Fruit fly (Drosophila melanogaster) whole organism, embryonic: ENCODE results near the gene CG1304.
A peak's percentile ranks its signal among the peaks of the same experiment; 100 is the strongest.

Source experiments
- Adf1 ChIP-seq: fragments of 200-800 bp; sonication (Bioruptor generic); IDR thresholded peaks from 2 replicates; pipeline ENCODE4 v1.3.6; 2022; ENCODE audit warnings: missing biosample characterization, missing genetic modification characterization
- Atf6 ChIP-seq: fragments of 200-800 bp; sonication (Bioruptor generic); IDR thresholded peaks from 2 replicates; pipeline ENCODE4 v1.3.6; 2022; ENCODE audit warnings: missing biosample characterization, missing genetic modification characterization
- CG10979 ChIP-seq: fragments of 200-800 bp; sonication (Bioruptor generic); optimal IDR thresholded peaks from 2 replicates; lab custom pipeline; 2018; ENCODE audit warnings: missing biosample characterization, mild to moderate bottlenecking, missing genetic modification characterization, moderate library complexity
- CG13894 ChIP-seq: fragments of 200-800 bp; sonication (Bioruptor generic); optimal IDR thresholded peaks from 3 replicates; lab custom pipeline; 2018; ENCODE audit warnings: missing biosample characterization, mild to moderate bottlenecking, missing genetic modification characterization, moderate library complexity
- CG14860 ChIP-seq: fragments of 200-800 bp; sonication (Bioruptor generic); IDR thresholded peaks from 3 replicates; pipeline ENCODE4 v1.3.6; 2022; ENCODE audit warnings: missing biosample characterization, missing genetic modification characterization; ENCODE audit not compliant: partially characterized antibody
- CG17328 ChIP-seq: fragments of 200-800 bp; sonication (Bioruptor generic); IDR thresholded peaks from 2 replicates; pipeline ENCODE4 v1.3.6; 2022; ENCODE audit warnings: missing biosample characterization, missing genetic modification characterization
- CG17912 ChIP-seq: fragments of 200-800 bp; sonication (Bioruptor generic); optimal IDR thresholded peaks from 2 replicates; lab custom pipeline; 2018; ENCODE audit warnings: missing biosample characterization, mild to moderate bottlenecking, missing genetic modification characterization
- CG4707 ChIP-seq: fragments of 200-800 bp; sonication (Bioruptor generic); optimal IDR thresholded peaks from 2 replicates; lab custom pipeline; 2018; ENCODE audit warnings: missing biosample characterization, mild to moderate bottlenecking, missing genetic modification characterization, moderate library complexity
- CG6254 ChIP-seq: fragments of 200-800 bp; sonication (Bioruptor generic); optimal IDR thresholded peaks from 3 replicates; lab custom pipeline; 2017; ENCODE audit warnings: mild to moderate bottlenecking, missing biosample characterization, missing genetic modification reagents, missing genetic modification characterization
- CG6765 ChIP-seq: fragments of 200-800 bp; sonication (Bioruptor generic); optimal IDR thresholded peaks from 3 replicates; lab custom pipeline; 2017; ENCODE audit warnings: missing biosample characterization, mild to moderate bottlenecking, missing genetic modification characterization
- CG6854 ChIP-seq: fragments of 200-800 bp; sonication (Bioruptor generic); optimal IDR thresholded peaks from 3 replicates; lab custom pipeline; 2017; ENCODE audit warnings: missing biosample characterization, mild to moderate bottlenecking, missing genetic modification characterization
- CG8281 ChIP-seq: fragments of 200-800 bp; sonication (Bioruptor generic); optimal IDR thresholded peaks from 2 replicates; lab custom pipeline; 2018; ENCODE audit warnings: missing biosample characterization, mild to moderate bottlenecking, missing genetic modification characterization, moderate library complexity
- Deaf1 ChIP-seq: fragments of 200-800 bp; optimal IDR thresholded peaks from 3 replicates; lab custom pipeline; 2019; ENCODE audit warnings: missing biosample characterization, mild to moderate bottlenecking, missing genetic modification characterization, moderate library complexity
- GATAe ChIP-seq: fragments of 200-800 bp; sonication (Bioruptor generic); conservative IDR thresholded peaks from 2 replicates; pipeline ENCODE4 v1.3.6; 2022; ENCODE audit warnings: missing biosample characterization, missing genetic modification characterization
- Hr39 ChIP-seq: fragments of >200 bp; optimal IDR thresholded peaks from 2 replicates; lab custom pipeline; 2017
- Lpt ChIP-seq: fragments of >200 bp; optimal IDR thresholded peaks from 2 replicates; lab custom pipeline; 2018; ENCODE audit warnings: missing biosample characterization, missing genetic modification characterization
- Meics ChIP-seq: fragments of 200-800 bp; sonication (Bioruptor generic); optimal IDR thresholded peaks from 2 replicates; lab custom pipeline; 2017; ENCODE audit warnings: missing biosample characterization, mild to moderate bottlenecking, missing genetic modification characterization
- Sin3A ChIP-seq: fragments of >200 bp; optimal IDR thresholded peaks from 2 replicates; lab custom pipeline; 2018
- Spps ChIP-seq: fragments of 200-800 bp; sonication (Bioruptor generic); optimal IDR thresholded peaks from 2 replicates; lab custom pipeline; 2018; ENCODE audit warnings: missing biosample characterization, mild to moderate bottlenecking, missing genetic modification characterization
- ac ChIP-seq: fragments of 200-800 bp; sonication (Bioruptor generic); optimal IDR thresholded peaks from 3 replicates; lab custom pipeline; 2017; ENCODE audit warnings: missing biosample characterization, mild to moderate bottlenecking, missing genetic modification characterization
- ara ChIP-seq: fragments of 200-800 bp; sonication (Bioruptor generic); IDR thresholded peaks from 2 replicates; pipeline ENCODE4 v1.3.6; 2022; ENCODE audit warnings: missing biosample characterization, missing genetic modification characterization
- btn ChIP-seq: fragments of 200-800 bp; sonication (Bioruptor generic); optimal IDR thresholded peaks from 2 replicates; lab custom pipeline; 2016; ENCODE audit warnings: missing biosample characterization, missing genetic modification characterization
- cg ChIP-seq: fragments of 200-800 bp; sonication (Bioruptor generic); optimal IDR thresholded peaks from 3 replicates; lab custom pipeline; 2019; ENCODE audit warnings: missing biosample characterization, mild to moderate bottlenecking, missing genetic modification characterization, moderate library complexity
- croc ChIP-seq: fragments of 200-800 bp; sonication (Bioruptor generic); conservative IDR thresholded peaks from 3 replicates; pipeline ENCODE4 v1.3.6; 2022; ENCODE audit warnings: missing biosample characterization, missing genetic modification characterization
- crol ChIP-seq: fragments of 200-800 bp; sonication (Bioruptor generic); IDR thresholded peaks from 2 replicates; pipeline ENCODE4 v1.3.6; 2022; ENCODE audit warnings: missing biosample characterization, missing genetic modification characterization
- cwo ChIP-seq: fragments of 200-800 bp; sonication (Bioruptor generic); optimal IDR thresholded peaks from 3 replicates; lab custom pipeline; 2017; ENCODE audit warnings: missing biosample characterization, missing genetic modification characterization, mild to moderate bottlenecking, moderate library complexity, missing genetic modification reagents
- eve ChIP-seq, 2 experiments: fragments of >200 bp; optimal IDR thresholded peaks; 2 replicates each; lab custom pipeline; 2017; ENCODE audit warnings: missing biosample characterization in 2 of 2, missing genetic modification characterization in 2 of 2
- exex ChIP-seq: fragments of 200-800 bp; sonication (Bioruptor generic); optimal IDR thresholded peaks from 4 replicates; lab custom pipeline; 2018; ENCODE audit warnings: missing biosample characterization, mild to moderate bottlenecking, missing genetic modification characterization, moderate library complexity
- grn ChIP-seq: fragments of 200-800 bp; sonication (Bioruptor generic); optimal IDR thresholded peaks from 3 replicates; lab custom pipeline; 2017; ENCODE audit warnings: missing biosample characterization, missing genetic modification characterization
- otp ChIP-seq: fragments of 200-800 bp; sonication (Bioruptor generic); IDR thresholded peaks from 3 replicates; pipeline ENCODE4, ENCODE4 v1.3.6; 2022; ENCODE audit warnings: missing biosample characterization, missing genetic modification characterization
- pnt ChIP-seq: fragments of 200-800 bp; sonication (Bioruptor generic); optimal IDR thresholded peaks from 3 replicates; lab custom pipeline; 2016; ENCODE audit warnings: missing biosample characterization, missing genetic modification characterization
- repo ChIP-seq: fragments of 200-800 bp; sonication (Bioruptor generic); optimal IDR thresholded peaks from 2 replicates; lab custom pipeline; 2016; ENCODE audit warnings: missing biosample characterization, missing genetic modification characterization
- tap ChIP-seq: fragments of 200-800 bp; optimal IDR thresholded peaks from 3 replicates; lab custom pipeline; 2019; ENCODE audit warnings: missing biosample characterization, mild to moderate bottlenecking, missing genetic modification characterization, moderate library complexity
- tgo ChIP-seq: fragments of 200-800 bp; sonication (Bioruptor generic); IDR thresholded peaks from 3 replicates; pipeline ENCODE4 v1.3.6; 2022; ENCODE audit warnings: missing biosample characterization, missing genetic modification characterization

CG1304 gene

DNA sequence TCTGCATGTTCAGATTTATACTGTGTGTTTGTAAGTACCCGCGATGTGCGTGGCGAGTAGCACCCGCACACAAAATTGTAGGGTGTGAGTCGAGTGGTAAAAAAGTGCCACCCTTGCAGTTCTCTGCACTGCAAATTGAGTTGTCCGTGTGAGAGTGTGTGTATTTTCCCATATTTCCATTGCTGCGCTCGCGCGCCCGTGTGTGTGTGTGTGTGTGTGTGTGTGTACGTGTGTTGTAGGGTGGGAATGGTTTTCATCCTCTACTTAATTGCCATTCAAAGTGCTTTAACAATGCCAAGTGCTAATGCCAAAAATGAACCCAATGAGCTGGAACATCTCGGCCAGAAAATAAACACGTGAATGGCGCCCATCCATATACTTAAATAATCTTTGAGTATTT lies 23.2 kb downstream of the CG1304 start:
- peak; percentile 91 for TF ChIP-seq Hr39 (lab: Kevin White, UChicago)

DNA sequence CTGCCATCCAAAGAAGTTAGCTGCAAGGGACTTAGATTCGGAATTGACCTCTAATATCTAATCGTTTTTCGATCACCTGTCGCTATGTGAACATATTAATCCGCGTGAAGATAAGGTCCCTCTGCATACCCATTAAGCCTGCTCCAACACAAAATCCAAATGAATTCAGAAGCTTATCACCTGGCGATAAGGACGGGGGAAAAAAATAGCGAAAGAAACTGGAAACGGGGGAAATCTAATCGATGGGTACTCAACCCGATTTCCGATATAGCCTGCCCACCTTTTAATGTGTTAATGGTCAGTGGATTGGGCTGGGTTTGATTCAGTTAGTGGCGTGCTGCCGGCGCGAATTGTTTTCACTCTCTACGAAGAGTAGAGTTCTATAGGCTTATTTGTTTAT lies 30.7 kb downstream of the CG1304 start, which contains the start of gene Npc1b:
Gene Npc1b, plus strand, starts transcription at position 340 of the 400 bp plus-strand sequence.
- TF ChIP-seq CG10979 (tag; lab: Kevin White, UChicago) = no peak
- peak; percentile 32 for TF ChIP-seq grn (GFP tag; lab: Kevin White, UChicago)
- TF ChIP-seq GATAe (GFP tag; lab: Robert Waterston, UW) = peak; percentile 59
- TF ChIP-seq cg (GFP tag; lab: Kevin White, UChicago) = no peak
- peak; percentile 82 for TF ChIP-seq exex

DNA sequence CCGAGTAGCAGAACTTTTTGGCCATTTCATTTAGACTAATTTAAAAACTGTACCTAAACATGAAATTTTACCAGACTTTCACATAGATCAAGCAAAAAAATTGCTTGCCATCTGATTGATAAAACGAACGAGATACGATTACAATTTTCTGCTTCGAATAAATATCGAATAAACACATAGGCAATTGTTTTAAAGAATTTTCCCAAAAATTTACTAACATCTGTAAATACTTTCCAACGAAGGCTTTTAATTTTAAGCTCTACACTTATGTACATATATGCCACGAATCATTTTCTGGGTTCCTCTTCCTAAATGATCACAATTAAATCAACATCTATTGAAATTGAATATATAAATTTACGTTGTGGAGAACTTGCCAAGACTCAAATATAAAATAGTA lies 31.8 kb downstream of the CG1304 start, which contains the start of gene CG11227:
Gene CG11227, minus strand, starts transcription at position 101 of the 400 bp plus-strand sequence.
- TF ChIP-seq CG6765 (GFP tag; lab: Kevin White, UChicago) (no peak), ac (no peak), CG14860 (GFP tag; lab: Robert Waterston, UW) (no peak), CG8281 (tag; lab: Kevin White, UChicago) (no peak), CG17912 (GFP tag; lab: Kevin White, UChicago) (no peak), CG6254 (GFP tag; lab: Kevin White, UChicago) (no peak), CG13894 (tag; lab: Kevin White, UChicago) (no peak), tgo (no peak), otp (GFP tag; lab: Robert Waterston, UW) (no peak), Sin3A (lab: Kevin White, UChicago) (no peak), CG6854 (GFP tag; lab: Kevin White, UChicago) (no peak), croc (GFP tag; lab: Robert Waterston, UW) (no peak)

dm6 chrX:20926950-20927349 lies 38.3 kb downstream of the CG1304 start, which contains the start of gene shakB:
shakB (minus strand) TSS chrX:20927050.
- TF ChIP-seq Atf6 (no peak), tap (tag; lab: Kevin White, UChicago) (no peak), Spps (no peak)

- TF ChIP-seq btn (GFP tag; lab: Kevin White, UChicago) (no peak), CG17328 (no peak), ara (GFP tag; lab: Robert Waterston, UW) (0 out of 2 replicates have a peak, but pooled peaks have one; percentile 8), CG4707 (GFP tag; lab: Kevin White, UChicago) (no peak), Adf1 (GFP tag; lab: Robert Waterston, UW) (peak; percentile 58), eve (GFP tag; optimal IDR thresholded peaks at IDR 0.05; lab: Kevin White, UChicago) (no peak), cwo (GFP tag; lab: Kevin White, UChicago) (peak; percentile 52), crol (GFP tag; lab: Robert Waterston, UW) (peak; percentile 57; the same call in 1 of the 2 replicates), Meics (GFP tag; lab: Kevin White, UChicago) (no peak), pnt (GFP tag; lab: Kevin White, UChicago) (no peak), Deaf1 (tag; lab: Kevin White, UChicago) (peak; percentile 66), repo (no peak), Lpt (GFP tag; lab: Kevin White, UChicago) (no peak)
- TF ChIP-seq, all 482 proteins: peak for 5
Observed at dm6 chrX:20925858-20926257, 39.4 kb downstream of the CG1304 start.
